Comparison of ENCODE assay signal across 5 fruit fly cellular contexts in genomic region chrX:12896393-12896792, dm6.
TF ChIP-seq lines count a peak whose summit lies in the region.

No protein-coding gene starts in this region.

- TF ChIP-seq CTCF in S2 (optimal IDR thresholded peaks at IDR 0.05; lab: Kevin White, UChicago): peak; percentile 45 to 58
- no peak for TF ChIP-seq CTCF in whole organism, embryonic (GFP tag; optimal IDR thresholded peaks at IDR 0.05; lab: Kevin White, UChicago)

TF ChIP-seq in whole organism, embryonic, 481 proteins besides CTCF, POLR2A, EP300 and RAD21 (continues in another document):
- TF ChIP-seq CG34422 (GFP tag; IDR thresholded peaks at IDR 0.05; lab: Robert Waterston, UW) (no peak), CG8944 (GFP tag; optimal IDR thresholded peaks at IDR 0.05; lab: Kevin White, UChicago) (no peak), dysf (GFP tag; IDR thresholded peaks at IDR 0.05; lab: Robert Waterston, UW) (0 out of 3 replicates have a peak, but pooled peaks have one; percentile 10), Neu2 (GFP tag; optimal IDR thresholded peaks at IDR 0.05; lab: Kevin White, UChicago; ENCODE audit: borderline replicate concordance) (no peak), Blimp-1 (GFP tag; optimal IDR thresholded peaks at IDR 0.05; lab: Kevin White, UChicago) (peak; percentile 21), slou (GFP tag; optimal IDR thresholded peaks at IDR 0.05; lab: Kevin White, UChicago) (no peak), CG3065 (GFP tag; optimal IDR thresholded peaks at IDR 0.05; lab: Kevin White, UChicago) (no peak), CG11504 (tag; optimal IDR thresholded peaks at IDR 0.05; lab: Kevin White, UChicago) (peak; percentile 12), CG4707 (GFP tag; optimal IDR thresholded peaks at IDR 0.05; lab: Kevin White, UChicago) (no peak), Asciz (GFP tag; optimal IDR thresholded peaks at IDR 0.05; lab: Kevin White, UChicago) (no peak), BEAF-32 (GFP tag; optimal IDR thresholded peaks at IDR 0.05; lab: Kevin White, UChicago) (no peak), CG34376 (GFP tag; optimal IDR thresholded peaks at IDR 0.05; lab: Kevin White, UChicago) (no peak), CG4328 (GFP tag; optimal IDR thresholded peaks at IDR 0.05; lab: Kevin White, UChicago) (no peak), CG9215 (GFP tag; IDR thresholded peaks at IDR 0.05; lab: Robert Waterston, UW) (no peak), CG1233 (GFP tag; optimal IDR thresholded peaks at IDR 0.05; lab: Kevin White, UChicago) (no peak), kah (GFP tag; optimal IDR thresholded peaks at IDR 0.05; lab: Kevin White, UChicago) (no peak), CG17385 (GFP tag; optimal IDR thresholded peaks at IDR 0.05; lab: Kevin White, UChicago) (peak; percentile 47), CG11247 (GFP tag; IDR thresholded peaks at IDR 0.05; lab: Robert Waterston, UW) (no peak), Drgx (GFP tag; IDR thresholded peaks at IDR 0.05; lab: Robert Waterston, UW) (peak; percentile 53), luna (GFP tag; optimal IDR thresholded peaks at IDR 0.05; lab: Kevin White, UChicago) (no peak), bbx (GFP tag; IDR thresholded peaks at IDR 0.05; lab: Robert Waterston, UW; ENCODE audit: partially characterized antibody) (0 out of 2 replicates have a peak, but pooled peaks have one; percentile 24), onecut (GFP tag; IDR thresholded peaks at IDR 0.05; lab: Robert Waterston, UW) (no peak)

TF ChIP-seq in whole organism, prepupa, 60 proteins besides CTCF, POLR2A, EP300 and RAD21 (continues in another document):
- TF ChIP-seq CG8632 (GFP tag; optimal IDR thresholded peaks at IDR 0.05; lab: Kevin White, UChicago) (no peak), CG10669 (GFP tag; optimal IDR thresholded peaks at IDR 0.05; lab: Kevin White, UChicago) (peak; percentile 10), CG6792 (GFP tag; optimal IDR thresholded peaks at IDR 0.05; lab: Kevin White, UChicago) (no peak), eg (GFP tag; IDR thresholded peaks at IDR 0.05; lab: Robert Waterston, UW) (peak; percentile 69), CG6808 (GFP tag; optimal IDR thresholded peaks at IDR 0.05; lab: Kevin White, UChicago) (no peak), dac (GFP tag; optimal IDR thresholded peaks at IDR 0.05; lab: Kevin White, UChicago) (no peak), CG6854 (GFP tag; optimal IDR thresholded peaks at IDR 0.05; lab: Kevin White, UChicago) (no peak), fd85E (GFP tag; optimal IDR thresholded peaks at IDR 0.05; lab: Kevin White, UChicago) (no peak), fd59A (GFP tag; optimal IDR thresholded peaks at IDR 0.05; lab: Kevin White, UChicago) (no peak), ss (GFP tag; optimal IDR thresholded peaks at IDR 0.05; lab: Kevin White, UChicago) (no peak), CG8319 (GFP tag; optimal IDR thresholded peaks at IDR 0.05; lab: Kevin White, UChicago) (no peak), CG6163 (GFP tag; IDR thresholded peaks at IDR 0.05; lab: Robert Waterston, UW) (peak; percentile 59; the same call in 2 of the 3 replicates), topi (GFP tag; optimal IDR thresholded peaks at IDR 0.05; lab: Kevin White, UChicago) (no peak), CG3919 (GFP tag; optimal IDR thresholded peaks at IDR 0.05; lab: Kevin White, UChicago) (no peak), Sox15 (GFP tag; optimal IDR thresholded peaks at IDR 0.05; lab: Kevin White, UChicago) (no peak), dsx (GFP tag; optimal IDR thresholded peaks at IDR 0.05; lab: Kevin White, UChicago; ENCODE audit: poor library complexity, severe bottlenecking) (peak; percentile 1), CG9139 (GFP tag; optimal IDR thresholded peaks at IDR 0.05; lab: Kevin White, UChicago) (no peak), CG8119 (GFP tag; IDR thresholded peaks at IDR 0.05; lab: Robert Waterston, UW) (no peak), Eip78C (GFP tag; lab: Kevin White, UChicago) (peak; percentile 62), CG31627 (GFP tag; optimal IDR thresholded peaks at IDR 0.05; lab: Kevin White, UChicago) (peak; percentile 38), CG1621 (tag; optimal IDR thresholded peaks at IDR 0.05; lab: Kevin White, UChicago) (peak; percentile 25), Eip93F (GFP tag; optimal IDR thresholded peaks at IDR 0.05; lab: Kevin White, UChicago) (no peak), Eip75B (GFP tag; optimal IDR thresholded peaks at IDR 0.05; lab: Kevin White, UChicago) (no peak), Ets96B (tag; optimal IDR thresholded peaks at IDR 0.05; lab: Kevin White, UChicago) (no peak)

TF ChIP-seq in whole organism, pupa, 21 proteins besides CTCF, POLR2A, EP300 and RAD21:
- TF ChIP-seq fd96Ca (GFP tag; IDR thresholded peaks at IDR 0.05; lab: Robert Waterston, UW) (peak; percentile 28; the same call in 1 of the 3 replicates), CG34367 (tag; optimal IDR thresholded peaks at IDR 0.05; lab: Kevin White, UChicago) (no peak), Snoo (tag; optimal IDR thresholded peaks at IDR 0.05; lab: Kevin White, UChicago) (no peak), CG32121 (GFP tag; IDR thresholded peaks at IDR 0.05; lab: Robert Waterston, UW) (peak; percentile 22; the same call in 1 of the 2 replicates), CG15710 (tag; optimal IDR thresholded peaks at IDR 0.05; lab: Kevin White, UChicago) (peak; percentile 17), CG8301 (tag; optimal IDR thresholded peaks at IDR 0.05; lab: Kevin White, UChicago) (peak; percentile 40), CG8159 (tag; optimal IDR thresholded peaks at IDR 0.05; lab: Kevin White, UChicago) (peak; percentile 26), Pif1B (GFP tag; optimal IDR thresholded peaks at IDR 0.05; lab: Kevin White, UChicago) (no peak), Ets98B (GFP tag; IDR thresholded peaks at IDR 0.05; lab: Robert Waterston, UW) (no peak; the same call in 1 of the 2 replicates), CG4496 (GFP tag; IDR thresholded peaks at IDR 0.05; lab: Robert Waterston, UW) (peak; percentile 62; the same call in 2 of the 3 replicates), EcR (GFP tag; optimal IDR thresholded peaks at IDR 0.05; lab: Kevin White, UChicago) (peak; percentile 81), CG14655 (GFP tag; optimal IDR thresholded peaks at IDR 0.05; lab: Kevin White, UChicago) (no peak), CG13204 (GFP tag; optimal IDR thresholded peaks at IDR 0.05; lab: Kevin White, UChicago) (no peak), CG17806 (tag; optimal IDR thresholded peaks at IDR 0.05; lab: Kevin White, UChicago) (peak; percentile 28)

TF ChIP-seq in whole organism, wandering third instar larva, 38 proteins besides CTCF, POLR2A, EP300 and RAD21:
- TF ChIP-seq dmrt93B (GFP tag; optimal IDR thresholded peaks at IDR 0.05; lab: Kevin White, UChicago) (no peak), HLH106 (tag; optimal IDR thresholded peaks at IDR 0.05; lab: Kevin White, UChicago) (peak; percentile 13), Rel (GFP tag; optimal IDR thresholded peaks at IDR 0.05; lab: Kevin White, UChicago) (no peak), Rel (tag; optimal IDR thresholded peaks at IDR 0.05; lab: Kevin White, UChicago) (peak; percentile 65), Dfd (GFP tag; optimal IDR thresholded peaks at IDR 0.05; lab: Kevin White, UChicago) (no peak), N (GFP tag; optimal IDR thresholded peaks at IDR 0.05; lab: Kevin White, UChicago) (no peak), brk (GFP tag; optimal IDR thresholded peaks at IDR 0.05; lab: Kevin White, UChicago) (no peak), fru (GFP tag; optimal IDR thresholded peaks at IDR 0.05; lab: Kevin White, UChicago) (no peak), ey (GFP tag; optimal IDR thresholded peaks at IDR 0.05; lab: Kevin White, UChicago) (no peak), OdsH (GFP tag; optimal IDR thresholded peaks at IDR 0.05; lab: Kevin White, UChicago) (no peak), jim (GFP tag; optimal IDR thresholded peaks at IDR 0.05; lab: Kevin White, UChicago) (no peak), Dif (GFP tag; optimal IDR thresholded peaks at IDR 0.05; lab: Kevin White, UChicago; ENCODE audit: partially characterized antibody) (no peak), lola (GFP tag; optimal IDR thresholded peaks at IDR 0.05; lab: Kevin White, UChicago) (no peak)
TF ChIP-seq in whole organism, wandering third instar larva: peak in this region for 2.
